ENCODE assay signal across 2 fruit fly cellular contexts in genomic region chrX:8115343-8115676, dm6.
TF ChIP-seq lines count a peak whose summit lies in the region.

No protein-coding gene starts in this region.

- TF ChIP-seq CTCF in whole organism, embryonic (GFP tag; optimal IDR thresholded peaks at IDR 0.05; lab: Kevin White, UChicago): no peak

TF ChIP-seq in whole organism, adult, 20 proteins besides CTCF, POLR2A, EP300 and RAD21:
- TF ChIP-seq pad (GFP tag; optimal IDR thresholded peaks at IDR 0.05; lab: Kevin White, UChicago) (peak; percentile 37), CG1620 (GFP tag; optimal IDR thresholded peaks at IDR 0.05; lab: Kevin White, UChicago) (no peak), CG12768 (GFP tag; optimal IDR thresholded peaks at IDR 0.05; lab: Kevin White, UChicago) (no peak), ovo (GFP tag; optimal IDR thresholded peaks at IDR 0.05; lab: Kevin White, UChicago) (peak; percentile 2), CG7045 (GFP tag; optimal IDR thresholded peaks at IDR 0.05; lab: Kevin White, UChicago) (no peak)
TF ChIP-seq in whole organism, adult: peak in this region for 2.

TF ChIP-seq in whole organism, embryonic, 481 proteins besides CTCF, POLR2A, EP300 and RAD21:
- peak in 1 of 2 experiments; percentile 57 for TF ChIP-seq Trl (optimal IDR thresholded peaks at IDR 0.05; lab: Kevin White, UChicago)
- no peak for TF ChIP-seq Trl (GFP tag; optimal IDR thresholded peaks at IDR 0.05; lab: Kevin White, UChicago)
- TF ChIP-seq grn (GFP tag; optimal IDR thresholded peaks at IDR 0.05; lab: Kevin White, UChicago): no peak
- TF ChIP-seq slbo (GFP tag; IDR thresholded peaks at IDR 0.05; lab: Robert Waterston, UW): 0 out of 2 replicates have a peak, but pooled peaks have one; percentile 0
- TF ChIP-seq nerfin-1 (tag; optimal IDR thresholded peaks at IDR 0.05; lab: Kevin White, UChicago): peak; percentile 13
- TF ChIP-seq CG13296 (GFP tag; optimal IDR thresholded peaks at IDR 0.05; lab: Kevin White, UChicago): no peak
- peak in 1 of 2 experiments; percentile 95 for TF ChIP-seq Pdp1 (GFP tag; optimal IDR thresholded peaks at IDR 0.05; lab: Kevin White, UChicago)
